Worm (Caenorhabditis elegans): ENCODE data around the gene sre-37.

- TF ChIP-seq flt-1 (GFP tag; IDR thresholded peaks at IDR 0.05) (no peak), med-1 (GFP tag; optimal IDR thresholded peaks at IDR 0.05; ENCODE audit: insufficient read depth) (no peak)
Measured at ce11 chrII:12444679-12445376, 20.8 kb upstream of the sre-37 start, which contains the start of the genes W05H5.1 and pitr-6.

All from whole organism, midembryonic.